Worm (Caenorhabditis elegans): Measurements from ENCODE around the gene asp-12.

DNA sequence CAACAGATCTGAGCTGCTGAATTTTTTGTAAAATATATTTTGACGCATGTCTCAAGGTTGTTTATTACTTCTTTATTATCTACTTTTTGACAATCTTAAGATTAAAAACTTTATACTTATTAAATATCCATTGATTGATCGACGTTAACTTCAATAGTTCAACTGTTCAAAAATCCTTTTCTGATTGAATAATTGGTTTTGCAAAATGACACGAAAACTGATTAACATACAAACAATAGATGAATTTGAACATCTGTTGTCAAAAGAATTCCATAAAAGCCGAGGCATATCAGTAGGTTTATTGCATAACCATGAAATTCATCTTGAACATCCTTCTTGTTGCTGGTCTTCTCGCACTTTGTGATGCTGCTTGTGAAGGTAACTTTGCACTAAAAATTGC is 42.2 kb downstream of the asp-12 start, which contains the start of gene W02D7.12:
- TF ChIP-seq W03F9.2 (tag; optimal IDR thresholded peaks at IDR 0.05) (no peak), him-1 (tag; optimal IDR thresholded peaks at IDR 0.05) (no peak)

Measured in whole organism, L4/young adult.